Worm (Caenorhabditis elegans): ENCODE results near the gene F49H12.7.

ce11 chrX:2079536-2079935 is 14.7 kb downstream of the F49H12.7 start, which contains the start of gene F49H12.4:
- TF ChIP-seq ceh-18 (tag; optimal IDR thresholded peaks at IDR 0.05) (no peak), nfya-1 (tag; optimal IDR thresholded peaks at IDR 0.05) (no peak), unc-86 (tag; optimal IDR thresholded peaks at IDR 0.05) (no peak), pqm-1 (tag; optimal IDR thresholded peaks at IDR 0.05) (no peak), unc-55 (GFP tag; optimal IDR thresholded peaks at IDR 0.05) (no peak), ceh-14 (tag; optimal IDR thresholded peaks at IDR 0.05) (no peak), C08G9.2 (tag; optimal IDR thresholded peaks at IDR 0.05) (no peak)
